Worm (Caenorhabditis elegans) whole organism, late embryonic: ENCODE results near the gene twk-7.

ENCODE experiments used
- C08G9.2 ChIP-seq: sonication (generic microtip); optimal IDR thresholded peaks from 2 replicates; lab custom pipeline; 2016; ENCODE audit warnings: mild to moderate bottlenecking, missing genetic modification characterization, moderate library complexity, missing compliant biosample characterization
- C38D4.7 ChIP-seq: fragments of 200-800 bp; sonication (Bioruptor generic); optimal IDR thresholded peaks from 2 replicates; lab custom pipeline; 2018; ENCODE audit warnings: mild to moderate bottlenecking, missing genetic modification characterization, moderate library complexity, missing compliant biosample characterization
- K02D7.2 ChIP-seq: sonication (generic microtip); optimal IDR thresholded peaks from 2 replicates; lab custom pipeline; 2017; ENCODE audit warnings: mild to moderate bottlenecking, missing genetic modification characterization, missing compliant biosample characterization
- K09A11.1 ChIP-seq: sonication (generic microtip); optimal IDR thresholded peaks from 2 replicates; lab custom pipeline; 2017; ENCODE audit warnings: antibody characterized with exemption, mild to moderate bottlenecking, missing genetic modification characterization, missing compliant biosample characterization; ENCODE audit not compliant: insufficient read depth
- Y22D7AL.16 ChIP-seq: sonication (generic microtip); optimal IDR thresholded peaks from 2 replicates; lab custom pipeline; 2016; ENCODE audit warnings: missing genetic modification characterization, missing compliant biosample characterization
- ahr-1 ChIP-seq: sonication (generic microtip); optimal IDR thresholded peaks from 2 replicates; lab custom pipeline; 2016; ENCODE audit warnings: missing genetic modification characterization, missing compliant biosample characterization
- ama-1 ChIP-seq: fragments of 150-350 bp; optimal IDR thresholded peaks from 2 replicates; lab custom pipeline; 2014
- ceh-14 ChIP-seq: sonication (generic microtip); optimal IDR thresholded peaks from 2 replicates; lab custom pipeline; 2016; ENCODE audit warnings: missing genotype, missing genetic modification characterization, missing compliant biosample characterization
- ceh-18 ChIP-seq: sonication (generic microtip); optimal IDR thresholded peaks from 2 replicates; lab custom pipeline; 2016; ENCODE audit warnings: missing genetic modification characterization, missing compliant biosample characterization
- ceh-2 ChIP-seq: sonication (generic microtip); optimal IDR thresholded peaks from 2 replicates; lab custom pipeline; 2016; ENCODE audit warnings: missing genotype, missing genetic modification characterization, missing compliant biosample characterization
- ceh-22 ChIP-seq: sonication (generic microtip); optimal IDR thresholded peaks from 2 replicates; lab custom pipeline; 2017; ENCODE audit warnings: missing biosample characterization, missing genetic modification characterization
- ceh-30 ChIP-seq: fragments of 150-350 bp; optimal IDR thresholded peaks from 2 replicates; lab custom pipeline; 2014; ENCODE audit warnings: missing biosample characterization, missing genetic modification characterization
- ceh-31 ChIP-seq: sonication (generic microtip); optimal IDR thresholded peaks from 2 replicates; lab custom pipeline; 2016; ENCODE audit warnings: missing genetic modification characterization, missing compliant biosample characterization
- ceh-45 ChIP-seq: fragments of 200-800 bp; sonication (Bioruptor generic); IDR thresholded peaks from 2 replicates; pipeline ENCODE4 v1.3.6; 2022; ENCODE audit warnings: missing genetic modification reagents, missing genetic modification characterization, missing compliant biosample characterization
- ceh-48 ChIP-seq: sonication (generic microtip); optimal IDR thresholded peaks from 2 replicates; lab custom pipeline; 2016; ENCODE audit warnings: missing genetic modification characterization, inconsistent platforms, missing compliant biosample characterization
- ceh-6 ChIP-seq: fragments of 200-800 bp; sonication (Bioruptor generic); optimal IDR thresholded peaks from 2 replicates; lab custom pipeline; 2018; ENCODE audit warnings: mild to moderate bottlenecking, missing genetic modification characterization, missing compliant biosample characterization
- ceh-9 ChIP-seq: sonication (generic microtip); optimal IDR thresholded peaks from 2 replicates; lab custom pipeline; 2016; ENCODE audit warnings: mild to moderate bottlenecking, missing genetic modification characterization, inconsistent platforms, missing compliant biosample characterization
- che-1 ChIP-seq: sonication (generic microtip); optimal IDR thresholded peaks from 2 replicates; lab custom pipeline; 2016; ENCODE audit warnings: mild to moderate bottlenecking, missing genetic modification characterization, missing compliant biosample characterization
- dve-1 ChIP-seq: sonication (generic microtip); optimal IDR thresholded peaks from 2 replicates; lab custom pipeline; 2017; ENCODE audit warnings: antibody characterized with exemption, mild to moderate bottlenecking, missing genetic modification characterization, missing compliant biosample characterization
- elt-2 ChIP-seq: sonication (generic microtip); optimal IDR thresholded peaks from 2 replicates; lab custom pipeline; 2016; ENCODE audit warnings: missing genetic modification reagents, missing genetic modification characterization, missing compliant biosample characterization
- elt-4 ChIP-seq: sonication (generic microtip); optimal IDR thresholded peaks from 2 replicates; lab custom pipeline; 2016; ENCODE audit warnings: missing genetic modification characterization, missing compliant biosample characterization
- ets-4 ChIP-seq: sonication (generic microtip); optimal IDR thresholded peaks from 2 replicates; lab custom pipeline; 2016; ENCODE audit warnings: missing genetic modification characterization, missing compliant biosample characterization
- gmeb-2 ChIP-seq: sonication (generic microtip); optimal IDR thresholded peaks from 2 replicates; lab custom pipeline; 2016; ENCODE audit warnings: missing genetic modification characterization, inconsistent platforms, missing compliant biosample characterization
- hlh-15 ChIP-seq: sonication (generic microtip); optimal IDR thresholded peaks from 2 replicates; lab custom pipeline; 2016; ENCODE audit warnings: missing genetic modification characterization, missing compliant biosample characterization
- hlh-8 ChIP-seq: sonication (generic microtip); optimal IDR thresholded peaks from 2 replicates; lab custom pipeline; 2016; ENCODE audit warnings: missing genotype, missing genetic modification characterization, missing compliant biosample characterization
- lim-6 ChIP-seq: sonication (generic microtip); optimal IDR thresholded peaks from 2 replicates; lab custom pipeline; 2016; ENCODE audit warnings: missing genetic modification characterization, missing compliant biosample characterization
- madf-2 ChIP-seq: sonication (generic microtip); optimal IDR thresholded peaks from 2 replicates; lab custom pipeline; 2017; ENCODE audit warnings: missing genetic modification characterization, missing compliant biosample characterization
- nfya-1 ChIP-seq: sonication (generic microtip); optimal IDR thresholded peaks from 2 replicates; lab custom pipeline; 2017; ENCODE audit warnings: missing genetic modification characterization, mild to moderate bottlenecking, missing compliant biosample characterization, antibody characterized with exemption, moderate library complexity
- odd-2 ChIP-seq: sonication (generic microtip); optimal IDR thresholded peaks from 2 replicates; lab custom pipeline; 2017; ENCODE audit warnings: antibody characterized with exemption, mild to moderate bottlenecking, missing genetic modification characterization, missing compliant biosample characterization
- pag-3 ChIP-seq: sonication (generic microtip); optimal IDR thresholded peaks from 2 replicates; lab custom pipeline; 2016; ENCODE audit warnings: missing compliant biosample characterization, missing genetic modification characterization, borderline replicate concordance
- pat-9 ChIP-seq: fragments of 200-800 bp; sonication (Bioruptor generic); optimal IDR thresholded peaks from 2 replicates; lab custom pipeline; 2018; ENCODE audit warnings: mild to moderate bottlenecking, missing genetic modification characterization, moderate library complexity, missing compliant biosample characterization
- pax-1 ChIP-seq: fragments of 150-350 bp; optimal IDR thresholded peaks from 2 replicates; lab custom pipeline; 2014; ENCODE audit warnings: missing biosample characterization, missing genetic modification characterization
- pha-4 ChIP-seq: fragments of 150-350 bp; optimal IDR thresholded peaks from 2 replicates; lab custom pipeline; 2018; ENCODE audit warnings: missing biosample characterization, missing genetic modification reagents, missing genetic modification characterization
- pqm-1 ChIP-seq: sonication (generic microtip); optimal IDR thresholded peaks from 2 replicates; lab custom pipeline; 2016; ENCODE audit warnings: missing genetic modification characterization, missing compliant biosample characterization
- pros-1 ChIP-seq: fragments of 150-350 bp; optimal IDR thresholded peaks from 2 replicates; lab custom pipeline; 2014; ENCODE audit warnings: missing biosample characterization, missing genetic modification reagents, missing genetic modification characterization
- ref-2 ChIP-seq: sonication (generic microtip); optimal IDR thresholded peaks from 2 replicates; lab custom pipeline; 2016; ENCODE audit warnings: missing genetic modification characterization, missing compliant biosample characterization
- rnt-1 ChIP-seq: sonication (generic microtip); optimal IDR thresholded peaks from 2 replicates; lab custom pipeline; 2016; ENCODE audit warnings: missing genetic modification characterization, missing compliant biosample characterization
- sox-2 ChIP-seq: fragments of 200-800 bp; sonication (Bioruptor generic); IDR thresholded peaks from 2 replicates; pipeline ENCODE4 v1.3.6; 2022; ENCODE audit warnings: missing genetic modification reagents, missing genetic modification characterization, missing compliant biosample characterization
- ttx-3 ChIP-seq: sonication (generic microtip); optimal IDR thresholded peaks from 2 replicates; lab custom pipeline; 2016; ENCODE audit warnings: missing genetic modification reagents, missing genetic modification characterization, missing compliant biosample characterization
- unc-3 ChIP-seq, 2 experiments: fragments of 200-800 bp in 1 of 2; sonication (Bioruptor generic) in 1 of 2; sonication (generic microtip) in 1 of 2; conservative IDR thresholded peaks in 1 of 2; optimal IDR thresholded peaks in 1 of 2; 2 replicates each; pipeline versions ENCODE4 v1.3.6 to Lab custom; 2016 to 2022; ENCODE audit warnings: missing compliant biosample characterization in 2 of 2, missing genetic modification characterization in 2 of 2, missing genetic modification reagents in 1 of 2
- unc-55 ChIP-seq: sonication (generic microtip); optimal IDR thresholded peaks from 2 replicates; lab custom pipeline; 2017; ENCODE audit warnings: missing biosample characterization, missing genetic modification reagents, missing genetic modification characterization
- unc-86 ChIP-seq: sonication (generic microtip); optimal IDR thresholded peaks from 2 replicates; lab custom pipeline; 2016; ENCODE audit warnings: missing genetic modification characterization, missing compliant biosample characterization
- ztf-16 ChIP-seq: sonication (generic microtip); optimal IDR thresholded peaks from 2 replicates; lab custom pipeline; 2017; ENCODE audit warnings: missing genetic modification characterization, missing compliant biosample characterization

Gene twk-7

DNA sequence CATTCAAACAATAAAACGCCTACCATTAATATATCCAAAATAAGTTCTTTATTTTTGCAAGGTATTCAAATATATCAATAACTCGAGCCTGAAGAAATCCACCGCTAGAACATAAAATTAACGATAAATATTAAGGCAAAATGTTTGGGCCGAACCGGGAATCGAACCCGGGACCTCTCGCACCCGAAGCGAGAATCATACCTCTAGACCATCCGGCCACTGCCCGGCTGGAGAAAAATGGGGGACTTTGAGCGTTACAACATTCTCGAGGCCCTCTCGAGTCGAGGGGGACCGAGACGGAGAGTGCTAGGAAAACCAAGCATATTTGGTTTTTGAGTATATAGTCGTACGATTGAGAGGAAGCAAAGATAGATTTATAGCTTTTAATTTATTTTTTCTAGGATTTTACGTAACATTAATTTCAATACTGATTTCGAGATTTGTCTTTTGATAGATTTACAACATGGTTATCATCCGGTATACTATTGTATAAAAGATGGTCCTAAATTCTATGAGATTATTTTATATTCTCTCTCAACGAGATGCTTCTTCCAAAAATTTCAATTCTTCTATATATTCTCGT lies 6.8 kb upstream of the twk-7 start, which contains the start of gene flp-23 (continued):
- TF ChIP-seq elt-4 (tag; lab: Kevin White, UChicago) = no peak
- peak; percentile 39 for TF ChIP-seq C08G9.2 (tag; lab: Kevin White, UChicago)
- TF ChIP-seq pha-4 (tag; lab: Kevin White, UChicago) = no peak
- TF ChIP-seq pax-1 (tag; lab: Kevin White, UChicago) = no peak
- no peak for TF ChIP-seq ahr-1 (tag; lab: Kevin White, UChicago)
- peak; percentile 53 for TF ChIP-seq ztf-16 (tag; lab: Kevin White, UChicago)
- peak; percentile 33 for TF ChIP-seq rnt-1 (tag; lab: Kevin White, UChicago)
- TF ChIP-seq ceh-30 (tag; lab: Kevin White, UChicago) = no peak
- TF ChIP-seq ceh-31 (tag; lab: Kevin White, UChicago) = peak; percentile 57
- peak; percentile 29 for TF ChIP-seq hlh-15
- TF ChIP-seq ceh-14 (tag; lab: Kevin White, UChicago) = peak; percentile 41
- TF ChIP-seq C38D4.7 (GFP tag; lab: Kevin White, UChicago) = peak; percentile 54
- peak; percentile 65; the same call in 1 of the 2 replicates for TF ChIP-seq unc-3 (GFP tag; conservative IDR thresholded peaks at IDR 0.05; lab: Robert Waterston, UW)
- TF ChIP-seq unc-3 (tag; optimal IDR thresholded peaks at IDR 0.05; lab: Kevin White, UChicago) = peak; percentile 23
- peak; percentile 44 for TF ChIP-seq pat-9 (tag; lab: Kevin White, UChicago)
- peak; percentile 78 for TF ChIP-seq gmeb-2 (tag; lab: Kevin White, UChicago)
- TF ChIP-seq lim-6 = no peak
- peak; percentile 55 for TF ChIP-seq nfya-1 (tag; lab: Kevin White, UChicago)
- TF ChIP-seq unc-86 (tag; lab: Kevin White, UChicago) = peak; percentile 63
- TF ChIP-seq pros-1 (tag; lab: Kevin White, UChicago) = no peak
- TF ChIP-seq hlh-8 (tag; lab: Kevin White, UChicago) = no peak
- no peak for TF ChIP-seq unc-55 (GFP tag; lab: Kevin White, UChicago)
- no peak for TF ChIP-seq odd-2 (tag; lab: Kevin White, UChicago)
- peak; percentile 34 for TF ChIP-seq ceh-9 (tag; lab: Kevin White, UChicago)
- no peak for TF ChIP-seq ceh-22 (tag; lab: Kevin White, UChicago)
- peak; percentile 6 for TF ChIP-seq ets-4
- peak; percentile 17 for TF ChIP-seq pqm-1 (tag; lab: Kevin White, UChicago)

DNA sequence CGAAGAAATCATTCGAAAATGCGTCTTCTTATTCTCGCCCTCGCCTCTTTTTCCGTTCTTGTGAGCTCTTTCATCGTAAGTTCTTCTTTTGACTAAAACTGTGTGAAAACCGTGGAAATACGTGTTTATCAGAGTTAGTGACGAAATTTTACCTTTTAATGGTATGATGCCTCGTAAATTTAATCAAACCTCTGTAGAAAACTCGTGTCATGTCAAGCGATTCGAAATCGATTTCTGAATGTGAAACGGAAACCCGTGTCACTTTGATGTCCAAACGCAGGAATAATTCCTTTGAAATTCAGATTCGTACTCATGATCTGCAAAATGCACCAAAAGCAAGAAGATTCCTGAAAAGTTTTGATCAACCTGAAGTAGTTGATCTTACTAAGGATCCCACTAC lies 5.0 kb upstream of the twk-7 start, which contains the start of gene F22B7.3:
Gene F22B7.3, plus strand, starts transcription at position 301 of the 400 bp plus-strand sequence.
- TF ChIP-seq rnt-1 (tag; lab: Kevin White, UChicago) = no peak
- no peak for TF ChIP-seq che-1 (tag; lab: Kevin White, UChicago)
- no peak for TF ChIP-seq pax-1 (tag; lab: Kevin White, UChicago)
- TF ChIP-seq ceh-14 (tag; lab: Kevin White, UChicago) = no peak
- no peak for TF ChIP-seq ceh-30 (tag; lab: Kevin White, UChicago)
- TF ChIP-seq C08G9.2 (tag; lab: Kevin White, UChicago) = no peak
- TF ChIP-seq ceh-2 (tag; lab: Kevin White, UChicago) = no peak
- no peak for TF ChIP-seq ama-1 (lab: Kevin White, UChicago)
- no peak for TF ChIP-seq dve-1
- TF ChIP-seq ceh-6 = no peak
- TF ChIP-seq ceh-18 (tag; lab: Kevin White, UChicago) = no peak
- no peak for TF ChIP-seq ceh-45 (GFP tag; lab: Robert Waterston, UW)
- no peak for TF ChIP-seq pqm-1 (tag; lab: Kevin White, UChicago)
- no peak for TF ChIP-seq madf-2 (tag; lab: Kevin White, UChicago)

DNA sequence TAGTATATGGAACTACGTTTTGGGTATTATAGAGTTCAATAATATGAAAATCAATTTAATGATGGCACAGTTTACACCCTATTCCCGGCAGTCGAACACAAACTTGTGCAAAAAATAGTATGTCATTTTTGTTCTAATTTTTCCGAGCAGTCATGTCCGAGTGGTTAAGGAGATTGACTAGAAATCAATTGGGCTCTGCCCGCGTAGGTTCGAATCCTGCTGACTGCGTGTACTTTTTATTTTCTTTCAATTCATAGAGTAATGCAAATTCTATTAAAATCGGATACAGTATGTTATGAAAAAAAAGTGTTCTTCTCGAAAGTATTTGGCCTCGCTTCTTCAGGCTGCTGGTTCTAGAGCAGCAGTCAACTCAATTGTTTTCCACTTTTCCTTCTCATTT lies 2.5 kb upstream of the twk-7 start:
- no peak for TF ChIP-seq ref-2 (tag; lab: Kevin White, UChicago)
- no peak for TF ChIP-seq unc-86 (tag; lab: Kevin White, UChicago)
- no peak for TF ChIP-seq madf-2 (tag; lab: Kevin White, UChicago)
- no peak for TF ChIP-seq ttx-3 (tag; lab: Kevin White, UChicago)
- no peak for TF ChIP-seq K09A11.1
- no peak for TF ChIP-seq sox-2 (GFP tag; lab: Robert Waterston, UW)
- TF ChIP-seq lim-6 = no peak
- TF ChIP-seq pag-3 (tag; lab: Kevin White, UChicago) = no peak
- TF ChIP-seq pros-1 (tag; lab: Kevin White, UChicago) = no peak
- TF ChIP-seq rnt-1 (tag; lab: Kevin White, UChicago) = no peak
- no peak for TF ChIP-seq K02D7.2 (tag; lab: Kevin White, UChicago)
- TF ChIP-seq ceh-48 (tag; lab: Kevin White, UChicago) = no peak
- TF ChIP-seq ceh-22 (tag; lab: Kevin White, UChicago) = no peak
- TF ChIP-seq Y22D7AL.16 (tag; lab: Kevin White, UChicago) = no peak
- no peak for TF ChIP-seq unc-3 (GFP tag; conservative IDR thresholded peaks at IDR 0.05; lab: Robert Waterston, UW)
- TF ChIP-seq unc-3 (tag; optimal IDR thresholded peaks at IDR 0.05; lab: Kevin White, UChicago) = no peak
- TF ChIP-seq elt-2 = no peak
- TF ChIP-seq, all 69 proteins: peak for 0
